Worm (Caenorhabditis elegans) whole organism, L3 larva: ENCODE data around the gene kcnl-1.

Experiments used
- ceh-16 ChIP-seq: sonication (generic microtip); optimal IDR thresholded peaks from 2 replicates; lab custom pipeline; 2017; ENCODE audit warnings: missing biosample characterization, missing genetic modification characterization
- ceh-9 ChIP-seq: sonication (generic microtip); optimal IDR thresholded peaks from 2 replicates; lab custom pipeline; 2018; ENCODE audit warnings: missing biosample characterization, missing genetic modification characterization
- egl-27 ChIP-seq: sonication (generic microtip); optimal IDR thresholded peaks from 4 replicates; lab custom pipeline; 2017; ENCODE audit warnings: missing biosample characterization, missing genetic modification reagents, missing genetic modification characterization
- fkh-10 ChIP-seq: sonication (generic microtip); optimal IDR thresholded peaks from 2 replicates; lab custom pipeline; 2017; ENCODE audit warnings: missing biosample characterization, missing genetic modification reagents, missing genetic modification characterization
- fkh-2 ChIP-seq: fragments of 150-350 bp; optimal IDR thresholded peaks from 2 replicates; lab custom pipeline; 2014; ENCODE audit warnings: missing biosample characterization, missing genetic modification reagents, missing genetic modification characterization
- hmg-11 ChIP-seq: sonication (generic microtip); optimal IDR thresholded peaks from 2 replicates; lab custom pipeline; 2016; ENCODE audit warnings: missing genetic modification characterization, missing compliant biosample characterization
- nhr-12 ChIP-seq: fragments of 150-350 bp; optimal IDR thresholded peaks from 2 replicates; lab custom pipeline; 2014; ENCODE audit warnings: missing biosample characterization, missing genetic modification characterization
- nhr-237 ChIP-seq: fragments of 150-350 bp; optimal IDR thresholded peaks from 2 replicates; lab custom pipeline; 2014; ENCODE audit warnings: missing biosample characterization, missing genetic modification characterization
- nhr-25 ChIP-seq: sonication (generic microtip); optimal IDR thresholded peaks from 2 replicates; lab custom pipeline; 2017; ENCODE audit warnings: missing biosample characterization, missing genetic modification characterization
- nhr-76 ChIP-seq: fragments of 150-350 bp; sonication (generic microtip); optimal IDR thresholded peaks from 5 replicates; lab custom pipeline; 2014; ENCODE audit warnings: missing biosample characterization, missing genetic modification characterization
- nhr-77 ChIP-seq: fragments of 150-350 bp; optimal IDR thresholded peaks from 2 replicates; lab custom pipeline; 2014; ENCODE audit warnings: missing biosample characterization, missing genetic modification characterization
- pha-4 ChIP-seq: fragments of 150-350 bp; optimal IDR thresholded peaks from 2 replicates; lab custom pipeline; 2014; ENCODE audit warnings: missing biosample characterization, missing genetic modification reagents, missing genetic modification characterization
- tbx-2 ChIP-seq: sonication (generic microtip); optimal IDR thresholded peaks from 2 replicates; lab custom pipeline; 2016; ENCODE audit warnings: mild to moderate bottlenecking, missing genetic modification characterization, missing compliant biosample characterization

DNA sequence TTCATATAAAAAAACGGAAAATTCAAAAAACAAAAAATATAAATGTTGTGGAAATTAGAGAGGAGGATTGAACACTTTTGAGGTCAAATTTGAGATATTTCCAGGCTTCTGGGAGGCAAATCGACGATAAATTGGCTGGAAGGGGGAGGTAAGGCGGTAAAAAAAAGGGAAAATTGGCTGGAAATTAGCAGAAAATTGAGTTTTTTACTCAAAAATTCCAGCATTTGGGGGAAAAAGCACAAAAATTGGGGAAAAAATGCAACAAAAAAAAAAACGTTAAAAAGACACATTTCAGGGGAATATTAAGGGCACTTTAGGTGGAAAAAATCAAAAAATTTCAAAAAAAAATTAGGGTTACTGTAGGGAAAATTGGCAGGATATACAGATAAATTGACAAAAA, 69.0 kb downstream of the kcnl-1 start:
- TF ChIP-seq nhr-12 (tag; lab: Kevin White, UChicago) (no peak), fkh-10 (GFP tag; lab: Kevin White, UChicago) (no peak), pha-4 (no peak), ceh-16 (tag; lab: Kevin White, UChicago) (no peak), egl-27 (tag; lab: Kevin White, UChicago) (no peak), hmg-11 (no peak), fkh-2 (no peak), nhr-76 (tag; lab: Kevin White, UChicago) (no peak), nhr-237 (tag; lab: Kevin White, UChicago) (no peak), nhr-25 (no peak), nhr-77 (no peak), ceh-9 (tag; lab: Kevin White, UChicago) (no peak), tbx-2 (tag; lab: Kevin White, UChicago) (no peak)
